Fruit fly (Drosophila melanogaster) whole organism, adult: Measurements from ENCODE around the gene Pdh.

ENCODE experiments used
- CG11617 ChIP-seq: fragments of 200-800 bp; sonication (Bioruptor generic); optimal IDR thresholded peaks from 2 replicates; lab custom pipeline; 2017; ENCODE audit warnings: mild to moderate bottlenecking, missing biosample characterization, missing genetic modification reagents, missing genetic modification characterization
- CG12768 ChIP-seq: fragments of 200-800 bp; sonication (Bioruptor generic); optimal IDR thresholded peaks from 2 replicates; lab custom pipeline; 2017; ENCODE audit warnings: missing biosample characterization, missing genetic modification characterization, mild to moderate bottlenecking, moderate library complexity, missing genetic modification reagents
- CG14711 ChIP-seq: fragments of 200-800 bp; sonication (Bioruptor generic); optimal IDR thresholded peaks from 2 replicates; lab custom pipeline; 2018; ENCODE audit warnings: missing biosample characterization, mild to moderate bottlenecking, missing genetic modification characterization, moderate library complexity
- CG1620 ChIP-seq: fragments of 200-800 bp; sonication (Bioruptor generic); optimal IDR thresholded peaks from 2 replicates; lab custom pipeline; 2016; ENCODE audit warnings: missing biosample characterization, missing genetic modification characterization
- CG33017 ChIP-seq: fragments of 200-800 bp; sonication (Bioruptor generic); optimal IDR thresholded peaks from 2 replicates; lab custom pipeline; 2018; ENCODE audit warnings: missing biosample characterization, mild to moderate bottlenecking, missing genetic modification characterization, moderate library complexity
- CG5204 ChIP-seq: fragments of 200-800 bp; sonication (Bioruptor generic); optimal IDR thresholded peaks from 2 replicates; lab custom pipeline; 2016; ENCODE audit warnings: missing biosample characterization, missing genetic modification characterization
- CG7045 ChIP-seq: fragments of 200-800 bp; sonication (Bioruptor generic); optimal IDR thresholded peaks from 2 replicates; lab custom pipeline; 2017; ENCODE audit warnings: missing biosample characterization, mild to moderate bottlenecking, missing genetic modification characterization
- CG7101 ChIP-seq: fragments of 200-800 bp; sonication (Bioruptor generic); optimal IDR thresholded peaks from 2 replicates; lab custom pipeline; 2018; ENCODE audit warnings: missing biosample characterization, mild to moderate bottlenecking, missing genetic modification characterization, moderate library complexity
- Clk ChIP-seq: fragments of 200-800 bp; sonication (Bioruptor generic); optimal IDR thresholded peaks from 2 replicates; lab custom pipeline; 2017; ENCODE audit warnings: missing biosample characterization, missing genetic modification characterization
- Crg-1 ChIP-seq: fragments of 200-800 bp; sonication (Bioruptor generic); optimal IDR thresholded peaks from 2 replicates; lab custom pipeline; 2016; ENCODE audit warnings: missing biosample characterization, missing genetic modification characterization
- Hr96 ChIP-seq: fragments of 200-800 bp; sonication (Bioruptor generic); optimal IDR thresholded peaks from 2 replicates; lab custom pipeline; 2016; ENCODE audit warnings: missing biosample characterization, missing genetic modification characterization
- Mnt ChIP-seq: fragments of 200-800 bp; sonication (Bioruptor generic); optimal IDR thresholded peaks from 2 replicates; lab custom pipeline; 2016; ENCODE audit warnings: missing biosample characterization, mild to moderate bottlenecking, missing genetic modification characterization
- bab1 ChIP-seq: fragments of 200-800 bp; sonication (Bioruptor generic); optimal IDR thresholded peaks from 3 replicates; lab custom pipeline; 2019; ENCODE audit warnings: missing biosample characterization, mild to moderate bottlenecking, missing genetic modification characterization, moderate library complexity
- cic ChIP-seq: fragments of 200-800 bp; sonication (Bioruptor generic); optimal IDR thresholded peaks from 2 replicates; lab custom pipeline; 2017; ENCODE audit warnings: missing biosample characterization, mild to moderate bottlenecking, missing genetic modification characterization, moderate library complexity
- cnc ChIP-seq, 2 experiments: fragments of >200 bp; optimal IDR thresholded peaks; 2 replicates each; lab custom pipeline; 2017
- kay ChIP-seq: fragments of 200-800 bp; sonication (Bioruptor generic); peaks from one replicate; lab custom pipeline; 2016; ENCODE audit warnings: missing biosample characterization, missing genetic modification characterization, borderline replicate concordance
- ovo ChIP-seq: fragments of 200-800 bp; sonication (Bioruptor generic); optimal IDR thresholded peaks from 2 replicates; lab custom pipeline; 2016; ENCODE audit warnings: missing biosample characterization, missing genetic modification characterization
- pad ChIP-seq: fragments of 200-800 bp; sonication (Bioruptor generic); optimal IDR thresholded peaks from 3 replicates; lab custom pipeline; 2017; ENCODE audit warnings: missing biosample characterization, missing genetic modification characterization, mild to moderate bottlenecking, moderate library complexity, missing genetic modification reagents
- tj ChIP-seq: fragments of 200-800 bp; sonication (Bioruptor generic); optimal IDR thresholded peaks from 3 replicates; lab custom pipeline; 2017; ENCODE audit warnings: missing biosample characterization, mild to moderate bottlenecking, missing genetic modification characterization, moderate library complexity
- toe ChIP-seq: fragments of 200-800 bp; sonication (Bioruptor generic); optimal IDR thresholded peaks from 2 replicates; lab custom pipeline; 2016; ENCODE audit warnings: missing biosample characterization, missing genetic modification characterization

Gene Pdh

DNA sequence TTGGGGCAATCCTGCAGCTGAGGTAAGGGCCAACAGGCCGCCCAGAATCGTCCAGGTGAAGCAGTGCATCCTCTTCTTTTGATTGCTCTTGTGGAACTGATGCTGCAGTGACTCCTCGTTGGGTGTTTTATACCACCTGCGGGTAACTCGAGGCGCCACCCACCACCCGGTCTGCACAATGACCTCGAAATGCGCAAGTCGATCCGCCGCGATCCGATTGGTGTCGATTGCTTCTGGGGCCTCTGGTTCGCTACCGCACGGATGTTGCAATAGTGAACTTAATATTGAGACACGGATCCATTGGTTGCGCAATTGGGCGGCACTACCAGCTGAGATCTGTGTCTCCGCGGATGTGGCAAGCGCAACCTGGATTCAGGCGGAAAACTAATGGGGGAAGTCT is 13.1 kb upstream of the Pdh start, which contains the start of gene Cpr72Ec:
Cpr72Ec (minus strand) TSS at position 101 of the 400 bp plus-strand sequence.
- no peak for TF ChIP-seq CG5204 (GFP tag; lab: Kevin White, UChicago)
- no peak for TF ChIP-seq tj (GFP tag; lab: Kevin White, UChicago)
- TF ChIP-seq CG11617 (GFP tag; lab: Kevin White, UChicago) = no peak
- TF ChIP-seq Hr96 (GFP tag; lab: Kevin White, UChicago) = no peak
- no peak for TF ChIP-seq cnc (optimal IDR thresholded peaks at IDR 0.05; lab: Kevin White, UChicago)
- TF ChIP-seq Crg-1 (GFP tag; lab: Kevin White, UChicago) = no peak
- TF ChIP-seq Mnt (GFP tag; lab: Kevin White, UChicago) = no peak
- TF ChIP-seq CG14711 (tag; lab: Kevin White, UChicago) = no peak
- no peak for TF ChIP-seq Clk (GFP tag; lab: Kevin White, UChicago)
- no peak for TF ChIP-seq CG12768 (GFP tag; lab: Kevin White, UChicago)
- TF ChIP-seq pad (GFP tag; lab: Kevin White, UChicago) = no peak
- no peak for TF ChIP-seq CG1620 (GFP tag; lab: Kevin White, UChicago)
- no peak for TF ChIP-seq kay (GFP tag; lab: Kevin White, UChicago)
- TF ChIP-seq toe (GFP tag; lab: Kevin White, UChicago) = no peak
- TF ChIP-seq CG7101 = no peak
- TF ChIP-seq ovo (GFP tag; lab: Kevin White, UChicago) = no peak
- no peak for TF ChIP-seq CG7045 (GFP tag; lab: Kevin White, UChicago)
- TF ChIP-seq cic (GFP tag; lab: Kevin White, UChicago) = no peak
- TF ChIP-seq bab1 (GFP tag; lab: Kevin White, UChicago) = no peak

- TF ChIP-seq tj (GFP tag; lab: Kevin White, UChicago) (no peak), cnc (optimal IDR thresholded peaks at IDR 0.05; lab: Kevin White, UChicago) (no peak), CG12768 (GFP tag; lab: Kevin White, UChicago) (no peak), CG1620 (GFP tag; lab: Kevin White, UChicago) (no peak), CG5204 (GFP tag; lab: Kevin White, UChicago) (no peak), Hr96 (GFP tag; lab: Kevin White, UChicago) (no peak), pad (GFP tag; lab: Kevin White, UChicago) (no peak), Clk (GFP tag; lab: Kevin White, UChicago) (no peak), Crg-1 (GFP tag; lab: Kevin White, UChicago) (no peak), Mnt (GFP tag; lab: Kevin White, UChicago) (no peak), kay (GFP tag; lab: Kevin White, UChicago) (no peak), CG33017 (tag; lab: Kevin White, UChicago) (no peak), bab1 (GFP tag; lab: Kevin White, UChicago) (no peak)
Measured at dm6 chr3L:16364599-16364998, 10.5 kb upstream of the Pdh start, which contains the start of gene Cpr72Eb. Cpr72Eb (plus strand) TSS chr3L:16364899.

- TF ChIP-seq bab1 (GFP tag; lab: Kevin White, UChicago) (no peak), CG1620 (GFP tag; lab: Kevin White, UChicago) (no peak), CG33017 (tag; lab: Kevin White, UChicago) (no peak), CG7045 (GFP tag; lab: Kevin White, UChicago) (no peak), CG14711 (tag; lab: Kevin White, UChicago) (no peak), Hr96 (GFP tag; lab: Kevin White, UChicago) (no peak), pad (GFP tag; lab: Kevin White, UChicago) (no peak)
Measured at dm6 chr3L:16364182-16364581, 10.1 kb upstream of the Pdh start.

DNA sequence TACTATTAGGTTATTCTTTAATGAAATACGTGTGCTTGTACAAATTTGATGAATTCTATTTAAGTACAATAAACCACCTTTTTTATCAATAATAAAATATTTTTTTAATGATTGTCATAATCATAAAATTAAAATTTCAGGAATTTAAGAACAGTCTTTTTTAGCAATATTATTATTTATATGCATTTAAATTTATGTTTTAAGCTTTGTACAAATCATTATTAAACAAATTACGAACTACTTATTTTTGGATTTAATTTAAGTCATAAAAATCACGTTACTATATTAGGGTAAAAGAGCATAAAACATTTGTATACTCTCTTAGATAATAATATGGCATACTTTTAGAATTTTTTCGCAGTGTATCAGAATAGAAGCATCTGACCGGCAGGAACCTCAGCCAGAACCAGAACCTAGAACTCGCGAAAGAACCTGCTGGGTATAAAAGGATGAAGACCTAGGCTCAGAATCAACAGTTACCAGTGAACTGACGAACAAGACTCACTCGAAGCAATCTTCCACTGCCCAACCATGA is 8.1 kb upstream of the Pdh start, which contains the start of gene Cpr72Ea:
Cpr72Ea (plus strand) TSS at position 485 of the 535 bp plus-strand sequence.
- TF ChIP-seq CG11617 (GFP tag; lab: Kevin White, UChicago) (no peak), kay (GFP tag; lab: Kevin White, UChicago) (no peak), Hr96 (GFP tag; lab: Kevin White, UChicago) (no peak), CG14711 (tag; lab: Kevin White, UChicago) (no peak), Mnt (GFP tag; lab: Kevin White, UChicago) (no peak), cnc (optimal IDR thresholded peaks at IDR 0.05; lab: Kevin White, UChicago) (no peak), CG33017 (tag; lab: Kevin White, UChicago) (no peak), CG7045 (GFP tag; lab: Kevin White, UChicago) (no peak), pad (GFP tag; lab: Kevin White, UChicago) (no peak), CG7101 (no peak), CG5204 (GFP tag; lab: Kevin White, UChicago) (no peak), Crg-1 (GFP tag; lab: Kevin White, UChicago) (no peak), toe (GFP tag; lab: Kevin White, UChicago) (no peak), bab1 (GFP tag; lab: Kevin White, UChicago) (no peak), Clk (GFP tag; lab: Kevin White, UChicago) (no peak), CG12768 (GFP tag; lab: Kevin White, UChicago) (no peak), tj (GFP tag; lab: Kevin White, UChicago) (no peak)

dm6 chr3L:16361200-16361815 is 7.2 kb upstream of the Pdh start:
- TF ChIP-seq CG7101 (no peak), CG14711 (tag; lab: Kevin White, UChicago) (no peak), CG7045 (GFP tag; lab: Kevin White, UChicago) (no peak), Hr96 (GFP tag; lab: Kevin White, UChicago) (no peak), CG1620 (GFP tag; lab: Kevin White, UChicago) (no peak), cic (GFP tag; lab: Kevin White, UChicago) (no peak), kay (GFP tag; lab: Kevin White, UChicago) (no peak), Clk (GFP tag; lab: Kevin White, UChicago) (no peak), ovo (GFP tag; lab: Kevin White, UChicago) (no peak), CG5204 (GFP tag; lab: Kevin White, UChicago) (no peak), Crg-1 (GFP tag; lab: Kevin White, UChicago) (no peak), CG11617 (GFP tag; lab: Kevin White, UChicago) (no peak), Mnt (GFP tag; lab: Kevin White, UChicago) (no peak)
